Worm (Caenorhabditis elegans) whole organism, L4/young adult: ENCODE data around the gene F59E12.15.
"Not testable (repeated sequence)": the region's sequence is repeated elsewhere in the genome, so short reads cannot be mapped to it uniquely, and the experiment has no call there.

Experiments
- W03F9.2 ChIP-seq: fragments of 150-350 bp; optimal IDR thresholded peaks from 2 replicates; lab custom pipeline; 2014; ENCODE audit warnings: missing biosample characterization, missing genetic modification characterization
- dao-5 ChIP-seq: sonication (generic microtip); optimal IDR thresholded peaks from 2 replicates; lab custom pipeline; 2016; ENCODE audit warnings: missing genotype, missing genetic modification characterization, moderate library complexity, missing compliant biosample characterization
- him-1 ChIP-seq: sonication (generic microtip); optimal IDR thresholded peaks from 2 replicates; lab custom pipeline; 2016; ENCODE audit warnings: missing genotype, missing genetic modification reagents, missing genetic modification characterization, missing compliant biosample characterization

The F59E12.15 gene

DNA sequence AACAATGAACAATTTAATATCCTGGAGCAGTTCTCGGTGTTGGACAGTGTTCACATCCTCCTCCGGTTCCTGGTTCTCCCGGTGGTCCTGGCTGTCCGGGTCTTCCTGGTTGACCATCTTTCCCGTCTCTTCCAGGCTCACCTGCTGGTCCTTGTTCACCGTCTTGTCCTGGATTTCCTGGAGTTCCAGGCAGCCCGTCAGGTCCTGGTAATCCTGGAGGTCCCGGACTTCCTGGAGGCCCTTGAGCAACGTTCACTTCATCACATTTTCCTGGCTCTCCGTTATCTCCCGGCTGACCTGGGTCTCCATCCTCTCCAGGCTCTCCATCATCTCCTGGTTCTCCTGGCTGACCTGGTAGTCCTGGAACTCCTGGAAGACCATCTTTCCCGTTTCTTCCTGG lies 23.2 kb upstream of the F59E12.15 start:
- no peak for TF ChIP-seq dao-5 (tag; lab: Kevin White, UChicago)
- no peak for TF ChIP-seq him-1 (tag; lab: Kevin White, UChicago)
- TF ChIP-seq W03F9.2 (tag; lab: Kevin White, UChicago), result no peak

DNA sequence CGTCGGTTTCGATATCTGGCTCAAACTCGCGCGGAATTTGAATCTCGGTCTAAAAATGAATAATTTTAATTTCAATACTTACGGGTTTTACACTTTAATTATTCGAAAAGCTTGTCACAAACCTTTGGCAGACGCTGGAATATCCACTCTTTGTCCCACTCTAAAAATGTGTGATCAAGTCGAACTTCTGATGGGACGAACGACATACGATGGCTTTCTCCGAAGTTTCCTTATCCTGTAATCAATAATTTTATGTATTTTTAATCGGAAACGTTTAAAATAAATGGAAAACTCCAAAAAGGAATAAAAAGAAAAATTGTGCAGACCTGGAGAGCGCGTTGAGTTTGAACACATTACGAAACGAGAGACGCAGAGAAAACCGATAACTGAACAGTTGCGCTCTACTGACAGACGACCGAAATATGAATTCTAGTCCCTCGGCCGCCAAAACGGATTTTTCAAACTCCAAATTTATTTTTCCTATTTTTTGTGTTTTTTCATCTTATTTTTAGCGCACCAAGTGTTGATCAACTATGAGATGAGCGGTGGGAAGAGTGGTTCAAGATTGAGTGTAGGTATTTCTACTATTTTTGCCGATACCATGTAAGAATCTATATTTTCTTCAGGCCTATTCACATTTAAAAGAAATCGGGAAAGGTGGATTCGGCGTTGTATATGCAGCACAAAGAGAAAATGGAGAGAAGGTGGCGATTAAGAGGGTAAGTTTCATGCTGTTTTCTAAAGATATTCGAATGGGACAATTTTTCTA lies 21.2 kb upstream of the F59E12.15 start, which contains the start of the genes sam-4, F59E12.17 and zyg-1:
sam-4 (minus strand) TSS at position 51 of the 769 bp plus-strand sequence.
F59E12.17 (minus strand) TSS at position 235 of the 769 bp plus-strand sequence.
zyg-1 (plus strand) TSS at position 513 of the 769 bp plus-strand sequence.
- no peak for TF ChIP-seq dao-5 (tag; lab: Kevin White, UChicago)
- TF ChIP-seq him-1 (tag; lab: Kevin White, UChicago), result no peak
- TF ChIP-seq W03F9.2 (tag; lab: Kevin White, UChicago), result peak; percentile 74

DNA sequence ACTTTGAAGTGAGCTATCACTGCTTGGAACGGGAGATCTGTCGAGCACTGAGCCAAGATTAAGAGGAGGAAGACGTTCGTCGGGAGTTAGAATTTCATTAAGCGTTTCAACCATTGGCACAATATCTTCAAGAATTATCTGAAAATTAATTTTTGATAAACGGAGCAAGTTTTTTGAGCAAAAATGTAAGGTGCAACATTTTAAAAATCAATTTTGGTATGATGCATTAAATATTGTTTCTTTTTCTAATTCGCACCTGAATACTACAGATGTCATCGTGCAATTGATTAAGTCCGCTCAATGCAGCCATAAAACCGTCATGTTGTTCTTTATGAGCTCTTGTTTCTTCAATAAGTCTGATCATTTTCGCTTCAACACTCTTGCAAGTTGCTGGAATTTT lies 20.1 kb upstream of the F59E12.15 start, which contains the start of gene ddl-1:
ddl-1 (minus strand) TSS at position 101 of the 400 bp plus-strand sequence.
- no peak for TF ChIP-seq him-1 (tag; lab: Kevin White, UChicago)
- no peak for TF ChIP-seq dao-5 (tag; lab: Kevin White, UChicago)
- no peak for TF ChIP-seq W03F9.2 (tag; lab: Kevin White, UChicago)

DNA sequence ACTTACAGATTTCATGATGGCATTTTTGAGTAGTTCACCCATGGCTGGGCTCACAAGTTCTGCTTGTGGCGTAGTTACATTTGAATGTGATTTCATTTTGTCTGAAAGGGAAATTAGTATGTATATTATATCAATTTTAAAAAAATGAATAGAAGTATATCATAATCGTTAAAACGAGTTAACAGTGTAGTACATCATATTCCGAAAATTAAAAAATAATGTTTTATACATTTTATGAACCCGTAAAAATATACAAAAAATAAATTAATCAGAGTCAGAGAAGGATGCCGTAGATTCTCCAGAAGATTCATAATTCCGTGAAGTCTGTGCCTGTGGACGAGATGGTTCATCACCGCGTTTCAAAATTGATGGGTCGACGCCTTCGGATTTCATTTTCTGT lies 18.8 kb upstream of the F59E12.15 start, which contains the start of gene F59E12.9:
F59E12.9 (minus strand) TSS at position 101 of the 400 bp plus-strand sequence.
- TF ChIP-seq W03F9.2 (tag; lab: Kevin White, UChicago), result no peak
- TF ChIP-seq dao-5 (tag; lab: Kevin White, UChicago), result no peak
- TF ChIP-seq him-1 (tag; lab: Kevin White, UChicago), result no peak

DNA sequence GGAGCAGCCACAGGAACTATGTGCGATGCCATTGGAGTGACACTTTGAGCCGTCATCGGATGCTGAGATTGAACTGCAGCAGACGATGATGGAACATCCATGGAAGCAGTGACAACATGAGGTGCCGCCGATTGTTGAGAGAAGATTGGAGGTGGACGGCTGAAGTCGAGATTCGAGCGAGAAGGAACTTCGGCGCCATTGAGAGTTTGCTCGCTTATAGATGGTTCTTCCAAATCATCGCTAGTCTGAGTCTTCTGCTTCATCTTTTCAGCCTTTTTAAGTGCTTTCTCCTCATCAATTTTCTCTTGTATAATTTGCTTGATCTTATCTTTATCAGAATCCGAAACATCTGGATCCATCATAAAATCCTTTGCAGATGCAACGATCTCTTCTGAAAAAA lies 13.9 kb upstream of the F59E12.15 start:
- TF ChIP-seq dao-5 (tag; lab: Kevin White, UChicago) (no peak), him-1 (tag; lab: Kevin White, UChicago) (no peak)

DNA sequence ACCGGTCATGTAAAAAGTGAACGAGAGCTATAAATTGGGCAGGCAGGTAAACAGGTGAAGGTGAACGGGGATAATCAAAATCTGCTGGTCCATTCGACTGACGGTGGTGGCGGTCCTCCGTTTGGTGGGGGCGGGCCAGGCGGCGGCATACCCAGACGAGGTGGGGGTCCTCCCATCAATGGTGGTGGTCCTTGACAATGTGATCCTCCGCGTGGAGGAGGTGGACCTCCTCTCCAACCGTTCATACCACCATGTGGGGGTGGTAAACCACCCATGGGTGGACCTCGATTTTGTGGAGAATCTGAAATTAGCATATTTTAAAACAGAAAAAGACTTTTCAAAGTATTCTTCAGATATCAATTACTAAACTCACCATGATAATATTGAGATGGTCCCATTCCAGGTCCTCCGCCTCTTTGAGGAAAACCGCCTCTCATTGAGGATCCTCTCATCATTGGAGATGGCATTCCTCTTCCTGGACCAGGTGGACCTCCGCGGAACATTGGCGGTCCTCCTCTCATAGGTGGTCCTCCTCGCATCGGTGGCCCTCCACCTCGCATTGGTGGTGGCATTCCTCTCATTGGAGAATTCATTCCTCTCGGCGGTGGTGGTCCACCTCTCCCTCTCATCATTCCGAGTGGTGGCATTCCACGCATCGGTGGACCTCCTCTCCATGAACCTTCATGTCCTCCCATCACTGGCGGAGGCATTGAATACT lies 12.3 kb upstream of the F59E12.15 start:
- TF ChIP-seq him-1 (tag; lab: Kevin White, UChicago), result no peak
- TF ChIP-seq dao-5 (tag; lab: Kevin White, UChicago), result no peak
- no peak for TF ChIP-seq W03F9.2 (tag; lab: Kevin White, UChicago)

DNA sequence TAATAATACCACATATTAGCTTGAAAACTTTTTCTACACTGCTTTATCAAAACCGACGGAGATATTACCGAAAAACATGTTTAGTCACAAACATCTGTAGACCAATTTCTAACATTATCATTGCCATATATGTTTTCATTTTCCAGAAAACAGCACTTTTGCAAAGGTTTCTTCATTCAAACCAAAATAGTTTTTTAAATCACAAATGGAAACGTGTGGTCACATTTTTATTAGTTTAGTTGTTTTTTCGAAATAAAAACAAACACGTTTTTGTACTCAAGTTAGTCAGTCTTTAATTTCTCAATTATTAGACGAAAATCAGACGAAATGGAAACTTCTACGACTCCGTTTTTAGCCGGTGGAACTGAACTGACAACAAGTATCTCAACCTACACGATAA lies 9.9 kb upstream of the F59E12.15 start, which contains the start of gene F59E12.3:
F59E12.3 (plus strand) TSS at position 301 of the 400 bp plus-strand sequence.
- TF ChIP-seq W03F9.2 (tag; lab: Kevin White, UChicago) (no peak), dao-5 (tag; lab: Kevin White, UChicago) (no peak), him-1 (tag; lab: Kevin White, UChicago) (no peak)

DNA sequence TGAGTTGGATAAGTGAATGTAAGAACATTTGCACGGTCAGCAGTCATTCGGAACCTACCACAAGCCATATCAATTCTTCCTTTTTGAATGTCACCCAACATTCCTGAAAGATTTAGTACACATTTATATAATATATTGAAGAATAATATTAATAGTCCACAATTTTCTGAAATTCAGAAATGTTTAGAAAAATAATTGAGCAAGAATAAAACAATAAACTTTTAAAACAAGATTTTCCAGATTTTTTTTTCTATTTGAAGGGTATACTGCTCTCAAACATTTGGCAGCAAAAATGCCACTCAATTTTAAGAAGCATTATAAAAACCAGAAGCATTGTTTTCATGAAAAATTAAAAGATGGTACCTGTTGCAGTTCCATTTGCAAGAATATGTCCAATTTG lies 8.7 kb upstream of the F59E12.15 start, which contains the start of gene F59E12.8:
F59E12.8 (minus strand) TSS at position 101 of the 400 bp plus-strand sequence.
- TF ChIP-seq dao-5 (tag; lab: Kevin White, UChicago) (no peak), him-1 (tag; lab: Kevin White, UChicago) (no peak), W03F9.2 (tag; lab: Kevin White, UChicago) (no peak)

DNA sequence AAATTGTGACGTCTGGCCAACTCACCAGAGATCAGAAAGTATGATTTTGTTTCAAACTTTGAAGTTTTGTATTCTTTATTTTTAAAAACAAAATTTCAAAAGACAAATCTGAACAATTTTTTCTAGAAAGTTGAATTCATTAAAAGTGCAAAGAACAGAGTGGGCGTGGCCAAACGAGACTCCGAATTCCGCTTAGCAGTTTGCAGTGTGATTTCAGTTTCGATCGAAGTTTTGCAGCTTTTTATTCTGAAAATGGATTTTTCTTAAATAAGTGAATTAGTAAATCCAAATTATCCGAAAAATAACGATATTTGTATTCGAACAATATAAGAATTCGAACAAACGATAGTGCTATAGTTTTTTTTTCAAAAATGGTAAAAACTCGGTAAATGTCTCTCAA lies 5.3 kb upstream of the F59E12.15 start:
- TF ChIP-seq him-1 (tag; lab: Kevin White, UChicago) (no peak), dao-5 (tag; lab: Kevin White, UChicago) (no peak), W03F9.2 (tag; lab: Kevin White, UChicago) (no peak)

DNA sequence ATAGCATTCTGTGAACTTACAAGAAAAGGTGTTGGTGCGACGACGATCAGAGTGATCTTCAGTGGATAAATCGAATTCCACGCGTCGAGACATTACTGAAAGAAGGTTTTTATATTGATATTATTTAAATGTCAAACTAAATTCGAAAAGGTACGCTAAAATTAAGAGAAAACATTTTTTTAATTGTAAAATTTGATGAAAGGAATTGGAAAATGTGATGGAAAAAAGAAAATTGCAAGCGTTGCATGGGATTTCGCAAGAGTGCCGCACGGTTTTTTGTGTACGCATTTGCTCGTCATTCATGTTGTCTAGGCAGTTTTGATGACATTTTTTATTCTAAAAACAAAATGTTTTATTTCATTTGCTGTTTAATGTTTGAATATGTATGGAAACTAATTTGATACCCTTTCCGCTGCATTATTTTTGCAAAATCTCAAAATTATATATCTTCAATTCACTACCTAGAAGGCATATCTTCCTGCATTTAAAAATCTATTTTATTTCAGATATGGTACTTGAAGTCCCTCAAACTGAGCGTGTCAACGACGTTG lies 2.8 kb upstream of the F59E12.15 start, which contains the start of the genes F59E12.6 and npl-4.1:
F59E12.6 (minus strand) TSS at position 101 of the 551 bp plus-strand sequence.
npl-4.1 (plus strand) TSS at position 501 of the 551 bp plus-strand sequence.
- not testable (repeated sequence) for TF ChIP-seq W03F9.2, dao-5, him-1 (tag; lab: Kevin White, UChicago)

DNA sequence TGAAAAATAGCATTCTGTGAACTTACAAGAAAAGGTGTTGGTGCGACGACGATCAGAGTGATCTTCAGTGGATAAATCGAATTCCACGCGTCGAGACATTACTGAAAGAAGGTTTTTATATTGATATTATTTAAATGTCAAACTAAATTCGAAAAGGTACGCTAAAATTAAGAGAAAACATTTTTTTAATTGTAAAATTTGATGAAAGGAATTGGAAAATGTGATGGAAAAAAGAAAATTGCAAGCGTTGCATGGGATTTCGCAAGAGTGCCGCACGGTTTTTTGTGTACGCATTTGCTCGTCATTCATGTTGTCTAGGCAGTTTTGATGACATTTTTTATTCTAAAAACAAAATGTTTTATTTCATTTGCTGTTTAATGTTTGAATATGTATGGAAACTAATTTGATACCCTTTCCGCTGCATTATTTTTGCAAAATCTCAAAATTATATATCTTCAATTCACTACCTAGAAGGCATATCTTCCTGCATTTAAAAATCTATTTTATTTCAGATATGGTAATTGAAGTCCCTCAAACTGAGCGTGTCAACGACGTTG lies 5.7 kb downstream of the F59E12.15 start, which contains the start of the genes eif-3.L and npl-4.2:
eif-3.L (minus strand) TSS at position 101 of the 557 bp plus-strand sequence.
npl-4.2 (plus strand) TSS at position 507 of the 557 bp plus-strand sequence.
- not testable (repeated sequence) for TF ChIP-seq him-1, W03F9.2, dao-5 (tag; lab: Kevin White, UChicago)

DNA sequence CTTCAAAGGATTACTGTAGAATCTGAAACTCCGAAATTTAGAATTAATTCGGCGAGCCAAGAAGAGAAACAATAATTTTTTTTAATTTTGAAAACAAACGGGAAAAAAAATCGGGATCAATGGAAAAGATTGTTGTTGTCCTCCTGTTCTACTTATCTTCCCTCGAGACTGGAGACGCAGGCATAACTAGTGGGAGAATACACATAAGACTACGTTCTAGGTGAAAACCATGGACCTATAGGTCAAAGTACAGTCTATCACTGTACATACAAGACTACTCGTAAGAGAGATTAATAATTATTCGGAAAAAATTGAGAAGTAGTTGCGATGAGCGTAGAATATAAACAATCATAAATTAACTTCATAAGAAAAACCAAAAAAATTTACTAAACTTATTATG lies 8.9 kb downstream of the F59E12.15 start, which contains the start of gene dhs-6:
dhs-6 (minus strand) TSS at position 22 of the 400 bp plus-strand sequence.
- TF ChIP-seq dao-5 (tag; lab: Kevin White, UChicago), result no peak
- no peak for TF ChIP-seq him-1 (tag; lab: Kevin White, UChicago)
- TF ChIP-seq W03F9.2 (tag; lab: Kevin White, UChicago), result no peak
